Worm (Caenorhabditis elegans): ENCODE results near the gene appg-1.

appg-1 gene

ce11 chrII:10384680-10385383, 59.0 kb downstream of the appg-1 start, which contains the start of gene ztf-27:
Gene ztf-27 (plus strand): TSS chrII:10385333.
- no peak for TF ChIP-seq ceh-39 (tag; optimal IDR thresholded peaks at IDR 0.05)
- TF ChIP-seq sptf-1 (tag; optimal IDR thresholded peaks at IDR 0.05) = peak; percentile 37
- peak; percentile 75 for TF ChIP-seq unc-120 (tag; optimal IDR thresholded peaks at IDR 0.05; ENCODE audit: poor library complexity, severe bottlenecking)
- peak; percentile 41 for TF ChIP-seq nhr-237 (tag; optimal IDR thresholded peaks at IDR 0.05)

Measured in whole organism, mixed stage, embryonic.